Worm (Caenorhabditis elegans) whole organism, L1 larva: ENCODE data around the gene nduf-9.

ENCODE experiments used
- irx-1 ChIP-seq: sonication (generic microtip); optimal IDR thresholded peaks from 2 replicates; lab custom pipeline; 2016; ENCODE audit warnings: missing genetic modification characterization, missing compliant biosample characterization
- lir-3 ChIP-seq: sonication (generic microtip); optimal IDR thresholded peaks from 2 replicates; lab custom pipeline; 2016; ENCODE audit warnings: mild to moderate bottlenecking, missing genetic modification characterization, moderate library complexity, missing compliant biosample characterization; ENCODE audit not compliant: poor library complexity
- unc-86 ChIP-seq: sonication (generic microtip); optimal IDR thresholded peaks from 2 replicates; lab custom pipeline; 2016; ENCODE audit warnings: missing genetic modification characterization, missing compliant biosample characterization
- zip-4 ChIP-seq: fragments of 200-800 bp; sonication (Bioruptor generic); optimal IDR thresholded peaks from 2 replicates; lab custom pipeline; 2018; ENCODE audit warnings: mild to moderate bottlenecking, missing genetic modification characterization, moderate library complexity, missing compliant biosample characterization

DNA sequence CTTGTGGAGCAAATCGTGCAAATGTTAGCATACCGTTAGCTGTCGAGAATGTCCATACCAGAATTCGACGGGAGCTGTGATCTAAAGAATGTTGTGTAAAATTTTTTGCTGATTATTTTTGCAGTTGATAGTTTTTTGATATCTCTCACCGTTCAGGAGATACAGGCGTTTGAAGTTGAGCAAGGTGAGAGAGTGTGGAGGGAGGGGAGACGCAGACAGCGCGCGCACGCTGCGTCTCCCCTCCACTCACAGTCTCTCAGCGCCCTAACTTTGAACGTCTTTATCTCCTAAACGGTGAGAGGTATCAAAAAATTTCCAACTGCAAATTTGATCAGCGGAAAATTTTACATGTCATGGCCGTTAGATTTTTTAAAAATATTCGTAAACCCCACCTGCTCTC, 6.6 kb upstream of the nduf-9 start:
- TF ChIP-seq unc-86 (tag; lab: Kevin White, UChicago) (no peak), irx-1 (tag; lab: Kevin White, UChicago) (no peak), lir-3 (no peak), zip-4 (GFP tag; lab: Kevin White, UChicago) (no peak)
